Worm (Caenorhabditis elegans) whole organism, young adult: Measurements from ENCODE around the gene srw-108.

ENCODE experiments used
- F22D6.2 ChIP-seq: sonication (generic microtip); optimal IDR thresholded peaks from 2 replicates; lab custom pipeline; 2016; ENCODE audit warnings: mild to moderate bottlenecking, missing genetic modification characterization, missing compliant biosample characterization
- F49E8.2 ChIP-seq: sonication (generic microtip); optimal IDR thresholded peaks from 3 replicates; lab custom pipeline; 2017; ENCODE audit warnings: missing genetic modification characterization, mild to moderate bottlenecking, missing compliant biosample characterization, antibody characterized with exemption, moderate library complexity; ENCODE audit not compliant: insufficient read depth
- F52B5.7 ChIP-seq: sonication (generic microtip); optimal IDR thresholded peaks from 2 replicates; lab custom pipeline; 2016; ENCODE audit warnings: mild to moderate bottlenecking, missing genetic modification characterization, missing compliant biosample characterization
- Y95B8A.8 ChIP-seq: fragments of 200-800 bp; sonication (Bioruptor generic); IDR thresholded peaks from 2 replicates; pipeline ENCODE4 v1.3.6; 2022; ENCODE audit warnings: missing genetic modification reagents, missing genetic modification characterization, missing compliant biosample characterization
- ZK185.1 ChIP-seq: sonication (generic microtip); optimal IDR thresholded peaks from 2 replicates; lab custom pipeline; 2016; ENCODE audit warnings: mild to moderate bottlenecking, missing genetic modification characterization, missing compliant biosample characterization; ENCODE audit not compliant: poor library complexity, severe bottlenecking
- bed-1 ChIP-seq: fragments of 200-800 bp; sonication (Bioruptor generic); IDR thresholded peaks from 2 replicates; pipeline ENCODE4 v1.3.6; 2022; ENCODE audit warnings: missing genetic modification reagents, missing genetic modification characterization, missing compliant biosample characterization
- him-1 ChIP-seq: sonication (generic microtip); optimal IDR thresholded peaks from 2 replicates; lab custom pipeline; 2016; ENCODE audit warnings: missing genotype, missing genetic modification reagents, missing genetic modification characterization, missing compliant biosample characterization
- lin-40 ChIP-seq: sonication (generic microtip); optimal IDR thresholded peaks from 2 replicates; lab custom pipeline; 2016; ENCODE audit warnings: missing genetic modification characterization, mild to moderate bottlenecking, missing compliant biosample characterization, missing genotype, missing genetic modification reagents
- madf-3 ChIP-seq: fragments of 200-800 bp; sonication (Bioruptor generic); IDR thresholded peaks from 2 replicates; pipeline ENCODE4 v1.3.6; 2022; ENCODE audit warnings: missing genetic modification reagents, missing genetic modification characterization, missing compliant biosample characterization
- madf-8 ChIP-seq: fragments of 200-800 bp; sonication (Bioruptor generic); conservative IDR thresholded peaks from 2 replicates; pipeline ENCODE4 v1.3.6; 2022; ENCODE audit warnings: missing genetic modification reagents, missing genetic modification characterization, missing compliant biosample characterization
- nfya-1 ChIP-seq: sonication (generic microtip); optimal IDR thresholded peaks from 2 replicates; lab custom pipeline; 2017; ENCODE audit warnings: antibody characterized with exemption, missing compliant biosample characterization, missing genetic modification characterization, borderline replicate concordance; ENCODE audit not compliant: insufficient read depth
- snpc-4 ChIP-seq, 5 experiments: fragments of 150-350 bp in 1 of 5; sonication (generic microtip) in 4 of 5; optimal IDR thresholded peaks; 2 replicates each; lab custom pipeline; 2014 to 2018; ENCODE audit warnings: missing genetic modification characterization in 5 of 5, missing biosample characterization in 3 of 5, antibody characterized with exemption in 2 of 5, mild to moderate bottlenecking in 2 of 5, missing compliant biosample characterization in 2 of 5, missing genotype in 2 of 5, moderate library complexity in 2 of 5, missing genetic modification reagents in 1 of 5
- sptf-2 ChIP-seq: fragments of 200-800 bp; sonication (Bioruptor generic); optimal IDR thresholded peaks from 2 replicates; lab custom pipeline; 2018; ENCODE audit warnings: mild to moderate bottlenecking, missing genetic modification characterization, missing compliant biosample characterization
- zfh-2 ChIP-seq: fragments of 200-800 bp; sonication (Bioruptor generic); conservative IDR thresholded peaks from 2 replicates; pipeline ENCODE4 v1.3.6; 2022; ENCODE audit warnings: missing genetic modification reagents, missing genetic modification characterization, missing compliant biosample characterization

ce11 chrV:559940-560339 lies 32.2 kb downstream of the srw-108 start, which contains the start of gene srx-7:
- TF ChIP-seq Y95B8A.8 (GFP tag; lab: Robert Waterston, UW) (no peak), nfya-1 (tag; lab: Kevin White, UChicago) (no peak), him-1 (tag; lab: Kevin White, UChicago) (no peak), F52B5.7 (no peak), bed-1 (GFP tag; lab: Robert Waterston, UW) (no peak), ZK185.1 (tag; lab: Kevin White, UChicago) (no peak), snpc-4 (GFP tag; optimal IDR thresholded peaks at IDR 0.05; lab: Kevin White, UChicago) (no peak), snpc-4 (tag; optimal IDR thresholded peaks at IDR 0.05; lab: Kevin White, UChicago) (peak in 1 of 4 experiments; percentile 65), madf-8 (GFP tag; lab: Robert Waterston, UW) (no peak), zfh-2 (no peak), madf-3 (GFP tag; lab: Robert Waterston, UW) (no peak), sptf-2 (GFP tag; lab: Kevin White, UChicago) (no peak), lin-40 (no peak), F49E8.2 (tag; lab: Kevin White, UChicago) (no peak), F22D6.2 (tag; lab: Kevin White, UChicago) (no peak)
